Fruit fly (Drosophila melanogaster) ovary, adult (tissue): ENCODE results near the gene CG31323.

Source experiments
- CG17801 ChIP-seq: fragments of 200-800 bp; optimal IDR thresholded peaks from 2 replicates; lab custom pipeline; 2019; ENCODE audit warnings: missing biosample characterization, mild to moderate bottlenecking, missing genetic modification characterization, moderate library complexity; ENCODE audit not compliant: partially characterized antibody

Gene CG31323

DNA sequence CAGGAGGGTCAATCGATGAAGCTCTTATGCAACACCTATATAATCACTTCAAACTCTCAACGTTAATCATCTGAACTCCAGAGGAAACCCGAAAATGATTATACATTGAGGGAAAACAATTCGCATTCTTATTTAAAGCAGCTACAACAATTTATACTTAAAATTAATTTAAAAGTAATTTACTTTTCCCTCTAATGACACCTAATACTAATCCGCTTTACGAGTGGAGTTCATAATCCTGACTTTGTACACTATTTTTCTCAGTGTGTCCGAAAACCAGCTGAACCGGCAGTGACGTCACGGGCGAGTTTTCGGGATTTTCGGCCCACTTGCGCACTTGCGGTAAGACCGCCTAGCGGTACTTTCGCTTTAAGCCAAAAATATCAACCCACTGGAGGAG is 21.6 kb downstream of the CG31323 start:
- TF ChIP-seq CG17801: no peak

DNA sequence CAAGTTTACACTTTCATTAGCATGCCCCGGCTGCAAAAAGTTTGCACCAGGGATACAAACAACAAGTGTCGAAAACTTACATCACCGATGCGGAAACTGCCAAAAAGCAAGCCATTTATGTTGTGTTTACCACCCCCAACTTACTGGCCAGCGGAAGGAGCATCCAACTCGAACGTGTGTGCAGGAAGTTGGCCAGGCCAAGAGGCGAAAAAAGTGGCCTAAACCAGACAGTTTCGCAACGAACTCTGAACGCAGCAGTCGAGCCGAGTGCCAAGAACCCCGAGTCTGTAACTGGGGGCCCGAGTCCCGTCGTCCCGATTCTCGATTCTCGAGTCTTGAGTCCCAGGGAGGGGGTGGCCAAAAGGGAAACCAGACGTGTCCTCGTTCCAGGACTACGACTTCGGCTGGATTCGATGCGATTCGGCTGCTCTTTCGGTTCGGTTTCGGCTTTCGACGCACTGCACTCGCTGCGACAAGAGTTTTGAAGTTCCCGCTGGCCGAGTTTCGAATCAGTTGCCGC is 24.3 kb downstream of the CG31323 start:
- TF ChIP-seq CG17801: no peak

DNA sequence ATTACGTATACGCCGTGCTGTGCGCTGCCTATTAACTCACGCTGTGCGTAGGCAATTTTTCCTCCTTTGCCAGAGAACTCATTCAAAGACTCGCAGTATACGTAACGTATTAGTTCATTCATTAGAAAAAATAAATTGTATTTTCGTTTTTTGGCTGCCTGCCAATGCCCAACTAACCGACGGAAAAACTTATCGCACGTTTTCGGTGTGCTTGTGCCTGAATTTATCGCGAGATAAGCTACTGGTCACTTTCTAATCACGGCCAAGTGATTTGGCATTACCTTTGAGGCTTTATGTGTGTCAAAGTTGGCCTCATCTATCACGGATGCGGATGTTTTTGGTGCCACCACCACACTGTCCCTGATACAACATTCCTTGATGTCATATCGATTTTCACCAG is 42.3 kb downstream of the CG31323 start:
- TF ChIP-seq CG17801: no peak

DNA sequence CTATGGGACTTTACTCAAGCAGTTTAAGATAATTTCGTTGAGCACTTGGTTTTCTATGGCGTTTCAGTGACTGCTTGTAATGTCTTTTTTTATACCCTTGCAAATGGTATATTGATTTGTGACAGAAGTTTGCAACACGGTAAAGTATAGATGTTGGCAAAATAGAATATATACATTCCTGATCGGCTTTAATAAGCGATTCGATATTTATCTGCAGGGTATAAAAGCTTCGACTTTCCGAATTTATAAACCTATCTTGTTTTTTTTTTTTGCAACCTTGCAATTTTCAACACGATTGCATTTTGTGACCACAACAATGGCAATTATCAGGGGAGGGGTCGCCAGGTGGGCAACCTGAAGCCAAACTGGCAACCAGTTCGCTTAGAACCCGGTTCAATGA is 43.7 kb downstream of the CG31323 start:
- TF ChIP-seq CG17801: peak; percentile 12

DNA sequence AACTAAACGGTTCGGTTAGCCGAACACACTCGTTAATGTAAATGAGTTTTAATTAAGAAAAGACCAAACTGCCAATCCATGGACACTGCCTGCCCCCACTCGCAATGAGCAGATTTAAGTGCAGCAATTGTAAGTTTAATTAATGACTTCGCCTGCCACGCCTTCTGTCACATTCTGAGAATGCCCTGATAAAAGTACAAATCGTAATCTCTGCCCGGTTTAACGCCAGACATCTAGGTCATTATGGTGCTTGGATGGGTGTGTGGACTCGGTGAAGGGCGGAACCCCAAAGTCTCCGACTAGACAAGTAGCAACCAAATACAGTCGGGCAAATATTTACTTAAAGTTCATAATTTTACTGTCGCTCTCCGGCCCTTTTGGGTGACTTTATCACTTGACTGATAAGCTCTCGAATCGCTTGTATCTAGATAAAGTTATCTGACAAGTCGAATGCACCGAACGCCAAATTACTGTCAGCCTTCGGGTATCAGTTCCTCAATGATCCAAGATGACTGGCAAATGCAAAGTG is 51.5 kb downstream of the CG31323 start:
- no peak for TF ChIP-seq CG17801

DNA sequence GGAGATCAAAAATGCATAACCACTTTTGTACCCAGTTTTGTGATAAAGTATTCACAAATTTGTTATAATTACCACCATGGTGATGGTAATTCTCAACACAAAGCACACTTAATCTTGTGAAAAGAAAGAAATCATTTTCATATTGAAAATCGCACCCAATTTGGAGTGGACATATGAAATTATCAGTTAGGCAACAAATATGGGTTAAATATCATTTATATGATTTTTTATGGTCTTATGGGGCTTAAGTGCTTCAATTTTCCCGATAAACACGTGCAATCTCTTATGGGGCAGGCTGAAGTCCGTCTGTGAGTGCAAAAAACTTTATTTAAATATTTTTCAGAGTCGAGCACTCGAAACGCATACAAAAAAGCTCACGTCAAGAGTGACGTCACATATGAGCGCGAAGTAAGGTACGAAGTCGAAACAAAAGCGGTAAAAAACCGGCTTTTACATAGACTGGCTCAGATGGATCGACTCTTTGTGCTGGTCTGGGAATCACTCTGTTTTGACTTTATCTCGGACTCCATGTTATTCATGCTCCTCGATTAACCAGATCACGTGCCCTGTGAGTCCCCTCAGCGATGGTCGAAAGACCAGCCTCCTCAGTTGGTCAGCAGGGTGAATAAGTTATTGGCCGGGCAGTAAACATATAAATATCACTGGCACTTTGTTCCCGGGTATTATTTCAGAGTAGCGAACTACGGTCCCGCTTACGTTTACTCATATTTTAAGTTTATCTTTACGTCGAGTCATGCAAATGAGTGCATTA is 56.0 kb downstream of the CG31323 start:
- no peak for TF ChIP-seq CG17801

DNA sequence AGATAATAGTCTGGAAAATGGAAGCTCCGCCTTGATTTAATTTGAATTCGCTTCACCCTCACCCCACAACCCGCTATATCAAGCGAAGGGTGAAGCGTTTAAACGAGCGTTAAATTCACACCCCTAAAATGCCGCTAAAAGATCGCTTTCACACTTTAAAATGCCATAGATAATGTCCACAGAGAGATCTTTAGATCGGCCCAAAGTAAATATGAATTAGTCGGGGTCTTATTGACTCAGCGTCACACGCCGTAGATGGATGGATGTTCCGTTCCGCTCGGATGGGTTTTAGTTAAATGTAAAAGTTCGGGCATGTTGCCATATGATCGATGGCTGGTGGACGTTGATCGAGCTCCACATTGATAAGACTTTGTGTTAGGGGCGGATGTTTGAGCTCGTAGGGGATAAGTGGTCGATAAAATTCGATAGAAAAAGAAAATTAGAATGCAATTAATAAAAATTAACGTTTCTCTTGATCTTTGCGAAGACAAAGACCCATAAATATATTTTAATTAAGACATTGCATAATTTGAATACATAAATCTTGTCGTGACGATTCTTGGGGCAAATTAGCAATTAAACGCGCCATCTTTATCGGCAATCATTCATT is 57.5 kb downstream of the CG31323 start:
- TF ChIP-seq CG17801: no peak

DNA sequence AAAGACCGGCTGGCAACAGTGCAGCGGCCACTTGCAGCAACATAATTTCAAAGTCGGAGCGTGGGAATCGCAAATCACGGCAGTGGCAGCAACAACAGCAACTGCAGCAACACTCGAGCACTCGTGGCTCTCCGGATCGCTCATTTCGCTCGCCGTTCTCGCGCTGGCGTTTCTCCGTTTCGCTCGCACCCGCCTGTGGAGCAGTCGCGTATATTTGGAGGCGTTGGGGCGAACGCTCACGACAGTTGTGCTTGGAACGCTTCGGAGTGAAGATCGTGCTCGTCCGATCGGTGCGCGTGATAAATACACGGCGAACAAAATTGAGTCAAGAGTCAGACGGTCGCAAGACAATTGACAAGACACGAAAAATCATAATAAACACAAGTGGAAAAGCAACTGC is 59.4 kb downstream of the CG31323 start, which contains the start of gene CG12290:
Gene CG12290, plus strand, starts transcription at position 233 of the 400 bp plus-strand sequence.
- peak; percentile 52 for TF ChIP-seq CG17801

DNA sequence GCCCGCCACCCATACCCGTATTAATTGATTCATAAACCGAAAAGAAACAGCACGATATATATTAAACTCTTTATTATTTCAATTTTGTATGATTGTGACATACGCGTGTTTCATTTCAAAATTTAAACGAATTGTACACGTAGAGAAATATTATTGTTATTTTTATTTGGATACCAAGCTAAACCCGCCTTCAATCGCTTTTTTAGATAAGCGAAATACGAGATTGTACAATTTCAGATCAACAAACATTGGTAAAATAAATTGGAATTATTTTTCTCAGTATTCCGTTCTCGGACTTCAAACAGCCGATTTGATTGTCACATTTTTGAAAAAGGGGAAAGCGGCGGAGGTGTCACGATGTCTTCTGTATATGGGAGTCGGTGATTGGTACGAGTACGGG is 64.4 kb downstream of the CG31323 start:
- no peak for TF ChIP-seq CG17801
